Fruit fly (Drosophila melanogaster): ENCODE measurements around the gene CG2540.

The CG2540 gene

DNA sequence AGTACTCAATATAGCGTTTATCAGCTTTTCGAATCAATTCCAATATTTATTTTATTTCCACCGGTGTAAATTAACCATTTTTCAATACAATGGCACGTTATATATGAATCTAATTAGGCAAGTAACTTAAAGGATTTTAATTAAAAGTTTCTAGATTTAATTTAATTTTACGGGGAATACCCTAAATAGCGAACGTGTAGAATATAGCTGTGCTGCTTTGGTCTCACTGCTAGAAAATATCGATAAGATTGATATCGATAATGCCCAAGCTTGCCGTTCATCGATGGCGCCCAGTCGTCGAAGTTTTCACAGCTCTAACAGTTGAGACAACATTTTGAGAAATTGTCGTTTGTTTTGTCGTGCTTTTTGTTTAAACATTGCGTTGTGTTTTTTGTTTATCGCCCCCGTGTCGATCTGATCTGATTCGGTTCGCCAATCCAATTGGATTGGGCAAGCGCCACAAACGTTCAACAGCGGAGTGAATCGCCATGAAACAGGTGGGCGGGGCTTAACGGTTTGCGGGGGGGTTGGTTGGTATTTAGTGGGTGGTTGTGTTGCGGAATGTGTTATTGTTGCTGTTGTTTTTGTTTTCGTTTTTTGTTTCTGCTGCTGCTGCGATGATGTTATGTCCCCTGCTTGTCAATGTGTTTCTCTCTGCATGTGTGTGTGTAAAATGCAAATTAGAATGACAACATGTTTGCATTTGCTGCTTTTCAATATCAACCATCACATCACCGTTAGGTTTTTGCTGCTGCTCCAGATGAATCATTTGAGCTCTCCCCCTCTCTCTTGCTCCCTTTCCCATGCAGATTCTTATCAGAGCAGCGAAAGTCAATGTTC is 1.9 kb downstream of the CG2540 start, which contains the start of gene Tomosyn (continued):
- TF ChIP-seq ey (GFP tag; optimal IDR thresholded peaks at IDR 0.05) (peak; percentile 21), pan (optimal IDR thresholded peaks at IDR 0.05) (no peak), OdsH (GFP tag; optimal IDR thresholded peaks at IDR 0.05) (no peak), Hnf4 (GFP tag; optimal IDR thresholded peaks at IDR 0.05) (peak; percentile 35), HLH106 (tag; optimal IDR thresholded peaks at IDR 0.05) (peak; percentile 32), GATAd (GFP tag; optimal IDR thresholded peaks at IDR 0.05) (no peak), sv (GFP tag; optimal IDR thresholded peaks at IDR 0.05) (peak; percentile 1), psq (GFP tag; optimal IDR thresholded peaks at IDR 0.05) (no peak), Hr78 (GFP tag; optimal IDR thresholded peaks at IDR 0.05) (no peak), rgr (GFP tag; optimal IDR thresholded peaks at IDR 0.05) (no peak), Hr83 (GFP tag; optimal IDR thresholded peaks at IDR 0.05; ENCODE audit: poor library complexity, severe bottlenecking) (no peak)

DNA sequence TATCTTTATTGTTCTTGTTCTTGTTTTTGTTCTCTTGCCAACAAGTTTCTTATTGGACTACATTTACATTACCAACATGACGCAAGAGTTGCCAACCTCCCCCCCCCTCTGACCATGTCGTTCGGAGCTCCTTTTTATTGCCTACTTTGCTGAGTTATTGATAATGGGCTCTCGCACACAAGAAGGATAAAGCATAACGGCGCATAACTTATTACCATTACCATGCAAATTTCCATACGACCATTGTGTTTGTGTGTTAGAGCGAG is 2.4 kb downstream of the CG2540 start:
- TF ChIP-seq Hr83 (GFP tag; optimal IDR thresholded peaks at IDR 0.05; ENCODE audit: poor library complexity, severe bottlenecking) (no peak), Myc (optimal IDR thresholded peaks at IDR 0.05) (no peak), Dif (GFP tag; optimal IDR thresholded peaks at IDR 0.05; ENCODE audit: partially characterized antibody) (no peak), GATAd (GFP tag; optimal IDR thresholded peaks at IDR 0.05) (no peak)

DNA sequence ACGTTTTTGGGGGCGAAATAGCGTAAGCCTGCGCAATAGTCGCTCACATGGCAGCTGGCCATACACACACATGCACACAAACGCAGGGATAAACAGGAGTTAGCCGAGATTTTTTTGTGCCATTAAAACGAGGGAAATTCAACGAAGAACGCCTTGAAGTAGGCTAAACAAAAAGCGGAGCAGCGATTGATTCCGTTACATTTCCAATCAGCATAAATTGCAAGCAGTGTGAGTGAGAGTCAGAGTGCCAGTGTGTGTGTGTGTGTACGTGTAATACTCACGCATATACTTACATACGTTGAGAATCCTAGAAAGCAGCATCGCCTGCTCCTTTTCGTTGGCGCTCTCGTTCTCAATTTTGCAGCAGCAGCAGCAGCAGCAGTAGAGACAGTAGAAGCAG is 3.5 kb downstream of the CG2540 start:
- TF ChIP-seq sv (GFP tag; optimal IDR thresholded peaks at IDR 0.05) = no peak
- no peak for TF ChIP-seq CG32264 (GFP tag; optimal IDR thresholded peaks at IDR 0.05)
- TF ChIP-seq usp (GFP tag; optimal IDR thresholded peaks at IDR 0.05) = no peak
- TF ChIP-seq CrebA (GFP tag; optimal IDR thresholded peaks at IDR 0.05; ENCODE audit: borderline replicate concordance) = no peak
- TF ChIP-seq rgr (GFP tag; optimal IDR thresholded peaks at IDR 0.05) = no peak
- no peak for TF ChIP-seq lola (GFP tag; optimal IDR thresholded peaks at IDR 0.05)
- no peak for TF ChIP-seq Dfd (GFP tag; optimal IDR thresholded peaks at IDR 0.05)
- no peak for TF ChIP-seq tai (GFP tag; optimal IDR thresholded peaks at IDR 0.05)
- TF ChIP-seq pan (optimal IDR thresholded peaks at IDR 0.05) = no peak
- no peak for TF ChIP-seq woc (GFP tag; optimal IDR thresholded peaks at IDR 0.05)
- TF ChIP-seq dsf (GFP tag; optimal IDR thresholded peaks at IDR 0.05; ENCODE audit: borderline replicate concordance) = no peak
- no peak for TF ChIP-seq sage (GFP tag; optimal IDR thresholded peaks at IDR 0.05)
- TF ChIP-seq fru (GFP tag; optimal IDR thresholded peaks at IDR 0.05) = no peak
- no peak for TF ChIP-seq psq (GFP tag; optimal IDR thresholded peaks at IDR 0.05)
- TF ChIP-seq foxo (GFP tag; optimal IDR thresholded peaks at IDR 0.05) = no peak
- TF ChIP-seq Abd-B (GFP tag; optimal IDR thresholded peaks at IDR 0.05) = no peak
- TF ChIP-seq jim (GFP tag; optimal IDR thresholded peaks at IDR 0.05) = no peak

DNA sequence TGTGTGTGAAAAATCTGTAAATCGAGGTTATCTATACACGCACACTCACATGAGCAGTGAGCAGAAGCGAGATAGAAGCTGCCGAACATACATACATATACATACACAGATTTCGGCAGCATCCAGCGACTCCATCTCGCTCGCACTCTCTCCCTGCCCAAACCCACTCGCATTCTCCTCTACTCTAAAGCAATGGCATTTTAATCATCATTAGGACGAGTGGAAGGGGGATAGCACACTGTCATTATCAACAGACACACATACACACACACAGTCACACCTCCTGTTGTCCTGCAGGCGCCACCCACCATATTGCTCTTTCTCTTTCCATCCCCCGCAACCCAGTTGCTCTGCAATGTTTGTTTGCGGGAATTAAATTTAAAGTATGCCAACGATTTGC is 4.3 kb downstream of the CG2540 start:
- TF ChIP-seq pan (optimal IDR thresholded peaks at IDR 0.05) (no peak), dl (GFP tag; optimal IDR thresholded peaks at IDR 0.05; ENCODE audit: insufficient read depth in 1 of 2, partially characterized antibody in 2 of 2) (no peak), Hr78 (GFP tag; optimal IDR thresholded peaks at IDR 0.05) (no peak), dmrt93B (GFP tag; optimal IDR thresholded peaks at IDR 0.05) (no peak), psq (GFP tag; optimal IDR thresholded peaks at IDR 0.05) (no peak), OdsH (GFP tag; optimal IDR thresholded peaks at IDR 0.05) (no peak), h (GFP tag; optimal IDR thresholded peaks at IDR 0.05) (no peak), usp (GFP tag; optimal IDR thresholded peaks at IDR 0.05) (no peak), dsf (GFP tag; optimal IDR thresholded peaks at IDR 0.05; ENCODE audit: borderline replicate concordance) (no peak), Hnf4 (GFP tag; optimal IDR thresholded peaks at IDR 0.05) (no peak), jim (GFP tag; optimal IDR thresholded peaks at IDR 0.05) (no peak)

DNA sequence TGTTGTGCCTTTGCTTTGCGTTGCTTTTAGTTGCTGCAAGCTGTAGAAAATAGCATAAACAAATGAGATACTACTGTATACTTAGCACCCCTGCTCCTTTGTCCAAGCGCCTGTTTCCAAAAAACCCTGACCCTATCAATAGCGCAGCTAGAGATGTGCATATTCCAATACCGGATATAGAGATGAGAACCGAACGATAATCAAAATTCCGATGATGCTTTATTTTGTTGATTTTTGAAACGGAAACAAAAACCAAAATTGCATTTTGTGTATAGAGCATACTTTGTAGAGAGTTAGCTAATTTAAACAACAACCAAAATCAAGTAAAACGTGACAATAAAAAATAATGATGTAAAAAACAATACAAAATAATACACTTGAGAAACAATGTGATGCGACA is 15.7 kb downstream of the CG2540 start:
- TF ChIP-seq CG9705 (GFP tag; optimal IDR thresholded peaks at IDR 0.05) (no peak), rgr (GFP tag; optimal IDR thresholded peaks at IDR 0.05) (no peak), usp (GFP tag; optimal IDR thresholded peaks at IDR 0.05) (no peak), Hnf4 (GFP tag; optimal IDR thresholded peaks at IDR 0.05) (no peak), Myc (optimal IDR thresholded peaks at IDR 0.05) (no peak), sv (GFP tag; optimal IDR thresholded peaks at IDR 0.05) (no peak), Vsx2 (GFP tag; optimal IDR thresholded peaks at IDR 0.05; ENCODE audit: partially characterized antibody) (no peak), brk (GFP tag; optimal IDR thresholded peaks at IDR 0.05) (no peak), dmrt93B (GFP tag; optimal IDR thresholded peaks at IDR 0.05) (no peak), dl (GFP tag; optimal IDR thresholded peaks at IDR 0.05; ENCODE audit: insufficient read depth in 1 of 2, partially characterized antibody in 2 of 2) (no peak), foxo (GFP tag; optimal IDR thresholded peaks at IDR 0.05) (no peak), Mio (GFP tag; optimal IDR thresholded peaks at IDR 0.05) (no peak), sage (GFP tag; optimal IDR thresholded peaks at IDR 0.05) (no peak)
